Worm (Caenorhabditis elegans) whole organism, L1 larva: Measurements from ENCODE around the gene ost-1.

Experiments
- ama-1 ChIP-seq: fragments of 150-350 bp; optimal IDR thresholded peaks from 2 replicates; lab custom pipeline; 2014
- ces-1 ChIP-seq: fragments of 150-350 bp; optimal IDR thresholded peaks from 2 replicates; lab custom pipeline; 2014; ENCODE audit warnings: missing biosample characterization, missing genetic modification reagents, missing genetic modification characterization
- fkh-4 ChIP-seq: sonication (generic microtip); optimal IDR thresholded peaks from 2 replicates; lab custom pipeline; 2016; ENCODE audit warnings: missing compliant biosample characterization, missing genetic modification characterization, borderline replicate concordance
- hpl-2 ChIP-seq: fragments of 150-350 bp; optimal IDR thresholded peaks from 2 replicates; lab custom pipeline; 2014; ENCODE audit warnings: missing biosample characterization, missing genetic modification reagents, missing genetic modification characterization
- jun-1 ChIP-seq: fragments of 150-350 bp; optimal IDR thresholded peaks from 2 replicates; lab custom pipeline; 2014; ENCODE audit warnings: missing biosample characterization, missing genetic modification reagents, missing genetic modification characterization
- lin-15B ChIP-seq: fragments of 150-350 bp; sonication (generic microtip); optimal IDR thresholded peaks from 3 replicates; lab custom pipeline; 2014; ENCODE audit warnings: missing biosample characterization, missing genetic modification characterization
- nhr-11 ChIP-seq: fragments of 150-350 bp; optimal IDR thresholded peaks from 2 replicates; lab custom pipeline; 2014; ENCODE audit warnings: missing biosample characterization, missing genetic modification characterization
- nhr-12 ChIP-seq: sonication (generic microtip); optimal IDR thresholded peaks from 2 replicates; lab custom pipeline; 2017; ENCODE audit warnings: missing biosample characterization, missing genetic modification characterization
- nhr-237 ChIP-seq: fragments of 150-350 bp; optimal IDR thresholded peaks from 2 replicates; lab custom pipeline; 2014; ENCODE audit warnings: missing biosample characterization, missing genetic modification characterization
- nhr-47 ChIP-seq: sonication (generic microtip); optimal IDR thresholded peaks from 2 replicates; lab custom pipeline; 2016; ENCODE audit warnings: mild to moderate bottlenecking, missing genetic modification characterization, moderate library complexity, missing compliant biosample characterization
- snpc-4 ChIP-seq: fragments of 150-350 bp; optimal IDR thresholded peaks from 2 replicates; lab custom pipeline; 2014; ENCODE audit warnings: missing biosample characterization, missing genetic modification characterization
- tbx-2 ChIP-seq: sonication (generic microtip); optimal IDR thresholded peaks from 2 replicates; lab custom pipeline; 2016; ENCODE audit warnings: missing genetic modification characterization, missing compliant biosample characterization
- ztf-11 ChIP-seq, 2 experiments: sonication (generic microtip); optimal IDR thresholded peaks; 2 replicates each; lab custom pipeline; 2016 to 2017; ENCODE audit warnings: missing genetic modification characterization in 2 of 2, missing biosample characterization in 1 of 2, missing compliant biosample characterization in 1 of 2

- TF ChIP-seq snpc-4 (tag; lab: Kevin White, UChicago) (no peak), hpl-2 (no peak), jun-1 (tag; lab: Kevin White, UChicago) (no peak), tbx-2 (tag; lab: Kevin White, UChicago) (no peak), ama-1 (lab: Kevin White, UChicago) (no peak), ces-1 (GFP tag; lab: Kevin White, UChicago) (no peak), nhr-11 (tag; lab: Kevin White, UChicago) (no peak), lin-15B (tag; lab: Kevin White, UChicago) (no peak), nhr-47 (tag; lab: Kevin White, UChicago) (no peak), fkh-4 (tag; lab: Kevin White, UChicago) (no peak), nhr-237 (tag; lab: Kevin White, UChicago) (no peak), nhr-12 (tag; lab: Kevin White, UChicago) (no peak), ztf-11 (tag; optimal IDR thresholded peaks at IDR 0.05; lab: Kevin White, UChicago) (no peak)
Measured at ce11 chrIV:1065569-1065968, 41.6 kb upstream of the ost-1 start.
